Worm (Caenorhabditis elegans) whole organism, L4 larva: Measurements from ENCODE around the gene T04C12.9.
A peak's percentile ranks its signal among the peaks of the same experiment; 100 is the strongest.

Source experiments
- D1046.2 ChIP-seq: fragments of 200-800 bp; sonication (Bioruptor generic); IDR thresholded peaks from 2 replicates; pipeline ENCODE4 v1.3.6; 2022; ENCODE audit warnings: missing genetic modification characterization, missing compliant biosample characterization
- F26F4.8 ChIP-seq: fragments of 200-800 bp; sonication (Bioruptor generic); conservative IDR thresholded peaks from 2 replicates; pipeline ENCODE4 v1.3.6; 2022; ENCODE audit warnings: missing genetic modification characterization, missing compliant biosample characterization
- R02D3.7 ChIP-seq: fragments of 150-350 bp; sonication (generic microtip); optimal IDR thresholded peaks from 3 replicates; lab custom pipeline; 2014; ENCODE audit warnings: missing biosample characterization, missing genetic modification characterization
- Y5F2A.4 ChIP-seq: fragments of 200-800 bp; sonication (Bioruptor generic); optimal IDR thresholded peaks from 2 replicates; lab custom pipeline; 2018; ENCODE audit warnings: mild to moderate bottlenecking, missing genetic modification characterization, missing compliant biosample characterization
- ZK337.2 ChIP-seq: fragments of 200-800 bp; sonication (Bioruptor generic); IDR thresholded peaks from 2 replicates; pipeline ENCODE4 v1.3.6; 2022; ENCODE audit warnings: missing genetic modification reagents, missing genetic modification characterization, missing compliant biosample characterization
- arid-1 ChIP-seq: fragments of 200-800 bp; sonication (Bioruptor generic); conservative IDR thresholded peaks from 2 replicates; pipeline ENCODE4 v1.3.6; 2022; ENCODE audit warnings: missing genetic modification reagents, missing genetic modification characterization, missing compliant biosample characterization
- ceh-44 ChIP-seq: fragments of 200-800 bp; sonication (Bioruptor generic); IDR thresholded peaks from 2 replicates; pipeline ENCODE4 v1.3.6; 2022; ENCODE audit warnings: missing genetic modification reagents, missing genetic modification characterization, missing compliant biosample characterization
- ceh-62 ChIP-seq: sonication (generic microtip); optimal IDR thresholded peaks from 2 replicates; lab custom pipeline; 2017; ENCODE audit warnings: missing biosample characterization, missing genetic modification characterization
- ceh-82 ChIP-seq: sonication (generic microtip); optimal IDR thresholded peaks from 2 replicates; lab custom pipeline; 2017; ENCODE audit warnings: missing biosample characterization, missing genetic modification characterization
- cey-2 ChIP-seq: sonication (generic microtip); optimal IDR thresholded peaks from 3 replicates; lab custom pipeline; 2017; ENCODE audit warnings: missing genetic modification characterization, mild to moderate bottlenecking, missing compliant biosample characterization, antibody characterized with exemption, borderline replicate concordance; ENCODE audit not compliant: insufficient read depth
- ctbp-1 ChIP-seq: fragments of 200-800 bp; sonication (Bioruptor generic); IDR thresholded peaks from 2 replicates; pipeline ENCODE4 v1.3.6; 2022; ENCODE audit warnings: missing genetic modification reagents, missing genetic modification characterization, missing compliant biosample characterization
- daf-16 ChIP-seq, 3 experiments: sonication (generic microtip); optimal IDR thresholded peaks; 2 replicates each; lab custom pipeline; 2016 to 2017; ENCODE audit warnings: missing genetic modification characterization in 3 of 3, missing genetic modification reagents in 3 of 3, mild to moderate bottlenecking in 2 of 3, missing compliant biosample characterization in 2 of 3, missing biosample characterization in 1 of 3, moderate library complexity in 1 of 3
- daf-8 ChIP-seq: fragments of 200-800 bp; sonication (Bioruptor generic); IDR thresholded peaks from 2 replicates; pipeline ENCODE4 v1.3.6; 2022; ENCODE audit warnings: missing genetic modification characterization, missing compliant biosample characterization
- dmd-6 ChIP-seq: fragments of 200-800 bp; sonication (Bioruptor generic); IDR thresholded peaks from 2 replicates; pipeline ENCODE4 v1.3.6; 2022; ENCODE audit warnings: missing genetic modification reagents, missing genetic modification characterization, missing compliant biosample characterization
- dmd-9 ChIP-seq: fragments of 200-800 bp; sonication (Bioruptor generic); IDR thresholded peaks from 2 replicates; pipeline ENCODE4 v1.3.6; 2022; ENCODE audit warnings: missing genetic modification reagents, missing genetic modification characterization, missing compliant biosample characterization
- duxl-1 ChIP-seq: sonication (generic microtip); optimal IDR thresholded peaks from 2 replicates; lab custom pipeline; 2016; ENCODE audit warnings: mild to moderate bottlenecking, missing genetic modification characterization, moderate library complexity, missing compliant biosample characterization; ENCODE audit not compliant: poor library complexity
- egl-27 ChIP-seq: sonication (generic microtip); optimal IDR thresholded peaks from 3 replicates; lab custom pipeline; 2017; ENCODE audit warnings: missing biosample characterization, missing genetic modification reagents, missing genetic modification characterization
- egl-43 ChIP-seq: fragments of 200-800 bp; sonication (Bioruptor generic); IDR thresholded peaks from 2 replicates; pipeline ENCODE4 v1.3.6; 2022; ENCODE audit warnings: missing genetic modification reagents, missing genetic modification characterization, missing compliant biosample characterization
- fkh-10 ChIP-seq: fragments of 150-350 bp; optimal IDR thresholded peaks from 2 replicates; lab custom pipeline; 2014; ENCODE audit warnings: missing biosample characterization, missing genetic modification reagents, missing genetic modification characterization
- fos-1 ChIP-seq: fragments of 150-350 bp; optimal IDR thresholded peaks from 2 replicates; lab custom pipeline; 2014; ENCODE audit warnings: missing biosample characterization, missing genetic modification characterization
- hmg-1.1 ChIP-seq: fragments of 200-800 bp; sonication (Bioruptor generic); IDR thresholded peaks from 2 replicates; pipeline ENCODE4 v1.3.6; 2022; ENCODE audit warnings: missing genetic modification reagents, missing genetic modification characterization, missing compliant biosample characterization
- jun-1 ChIP-seq: fragments of 150-350 bp; optimal IDR thresholded peaks from 2 replicates; lab custom pipeline; 2014; ENCODE audit warnings: missing biosample characterization, missing genetic modification reagents, missing genetic modification characterization
- lim-7 ChIP-seq: fragments of 200-800 bp; sonication (Bioruptor generic); IDR thresholded peaks from 2 replicates; pipeline ENCODE4 v1.3.6; 2022; ENCODE audit warnings: missing genetic modification characterization, missing compliant biosample characterization
- lin-13 ChIP-seq: fragments of 150-350 bp; optimal IDR thresholded peaks from 2 replicates; lab custom pipeline; 2014; ENCODE audit warnings: missing biosample characterization, missing genetic modification reagents, missing genetic modification characterization
- mdl-1 ChIP-seq, 2 experiments: fragments of 150-350 bp in 1 of 2; sonication (generic microtip) in 1 of 2; optimal IDR thresholded peaks; 2 replicates each; lab custom pipeline; 2014 to 2017; ENCODE audit warnings: missing biosample characterization in 2 of 2, missing genetic modification characterization in 2 of 2
- mes-2 ChIP-seq: sonication (generic microtip); optimal IDR thresholded peaks from 2 replicates; lab custom pipeline; 2016; ENCODE audit warnings: missing genotype, mild to moderate bottlenecking, missing genetic modification characterization, missing compliant biosample characterization; ENCODE audit not compliant: poor library complexity, severe bottlenecking
- mxl-3 ChIP-seq: fragments of 200-800 bp; sonication (Bioruptor generic); optimal IDR thresholded peaks from 2 replicates; lab custom pipeline; 2018; ENCODE audit warnings: mild to moderate bottlenecking, missing genetic modification characterization, missing compliant biosample characterization
- nhr-11 ChIP-seq: fragments of 150-350 bp; optimal IDR thresholded peaks from 2 replicates; lab custom pipeline; 2014; ENCODE audit warnings: missing biosample characterization, missing genetic modification characterization
- nhr-237 ChIP-seq: sonication (generic microtip); optimal IDR thresholded peaks from 2 replicates; lab custom pipeline; 2017; ENCODE audit warnings: missing biosample characterization, missing genetic modification characterization
- nhr-25 ChIP-seq: sonication (generic microtip); optimal IDR thresholded peaks from 2 replicates; lab custom pipeline; 2017; ENCODE audit warnings: missing genetic modification characterization, mild to moderate bottlenecking, missing compliant biosample characterization, antibody characterized with exemption, moderate library complexity, borderline replicate concordance; ENCODE audit not compliant: insufficient read depth
- nhr-28 ChIP-seq: fragments of 150-350 bp; optimal IDR thresholded peaks from 2 replicates; lab custom pipeline; 2014; ENCODE audit warnings: missing biosample characterization, missing genetic modification characterization
- nhr-6 ChIP-seq: fragments of 150-350 bp; optimal IDR thresholded peaks from 2 replicates; lab custom pipeline; 2014; ENCODE audit warnings: missing biosample characterization, missing genetic modification characterization
- nhr-76 ChIP-seq: fragments of 150-350 bp; optimal IDR thresholded peaks from 2 replicates; lab custom pipeline; 2014; ENCODE audit warnings: missing biosample characterization, missing genetic modification characterization
- set-16 ChIP-seq: fragments of 200-800 bp; sonication (Bioruptor generic); IDR thresholded peaks from 2 replicates; pipeline ENCODE4 v1.3.6; 2022; ENCODE audit warnings: missing genetic modification reagents, missing genetic modification characterization, missing compliant biosample characterization
- skn-1 ChIP-seq: fragments of 150-350 bp; optimal IDR thresholded peaks from 2 replicates; lab custom pipeline; 2014; ENCODE audit warnings: missing biosample characterization, missing genetic modification characterization
- snpc-1.2 ChIP-seq: fragments of 200-800 bp; sonication (Bioruptor generic); IDR thresholded peaks from 2 replicates; pipeline ENCODE4 v1.3.6; 2022; ENCODE audit warnings: missing genetic modification reagents, missing genetic modification characterization, missing compliant biosample characterization
- snpc-4 ChIP-seq: fragments of 150-350 bp; optimal IDR thresholded peaks from 2 replicates; lab custom pipeline; 2014; ENCODE audit warnings: missing biosample characterization, missing genetic modification characterization
- spr-1 ChIP-seq: sonication (generic microtip); optimal IDR thresholded peaks from 2 replicates; lab custom pipeline; 2016; ENCODE audit warnings: mild to moderate bottlenecking, missing genetic modification characterization, missing compliant biosample characterization
- spr-3 ChIP-seq: fragments of 200-800 bp; sonication (Bioruptor generic); optimal IDR thresholded peaks from 2 replicates; lab custom pipeline; 2018; ENCODE audit warnings: mild to moderate bottlenecking, missing genetic modification characterization, missing compliant biosample characterization
- tra-1 ChIP-seq: fragments of 200-800 bp; sonication (Bioruptor generic); IDR thresholded peaks from 2 replicates; pipeline ENCODE4 v1.3.6; 2022; ENCODE audit warnings: missing genetic modification reagents, missing genetic modification characterization, missing compliant biosample characterization
- unc-62 ChIP-seq, 3 experiments: fragments of 150-350 bp in 1 of 3; sonication (generic microtip); optimal IDR thresholded peaks in 2 of 3; peaks in 1 of 3; 1 replicate in 1 of 3; 2 replicates in 2 of 3; lab custom pipeline; 2014 to 2017; ENCODE audit warnings: missing biosample characterization in 3 of 3, missing genetic modification characterization in 3 of 3, missing genetic modification reagents in 3 of 3, missing genotype in 1 of 3
- vab-7 ChIP-seq: fragments of 200-800 bp; sonication (Bioruptor generic); IDR thresholded peaks from 2 replicates; pipeline ENCODE4 v1.3.6; 2022; ENCODE audit warnings: missing genetic modification reagents, missing genetic modification characterization, missing compliant biosample characterization
- zfp-3 ChIP-seq: fragments of 200-800 bp; sonication (Bioruptor generic); conservative IDR thresholded peaks from 2 replicates; pipeline ENCODE4 v1.3.6; 2022; ENCODE audit warnings: missing genetic modification reagents, missing genetic modification characterization, missing compliant biosample characterization
- zip-11 ChIP-seq: fragments of 200-800 bp; sonication (Bioruptor generic); IDR thresholded peaks from 2 replicates; pipeline ENCODE4 v1.3.6; 2022; ENCODE audit warnings: missing genetic modification characterization, missing compliant biosample characterization
- zip-2 ChIP-seq: fragments of 150-350 bp; optimal IDR thresholded peaks from 2 replicates; lab custom pipeline; 2014; ENCODE audit warnings: missing biosample characterization, missing genetic modification characterization

T04C12.9 gene

ce11 chrV:11080345-11081102 lies 17.5 kb upstream of the T04C12.9 start, which contains the start of gene act-1 (continued):
- TF ChIP-seq snpc-1.2 (GFP tag; lab: Robert Waterston, UW): no peak
- no peak for TF ChIP-seq lim-7 (GFP tag; lab: Robert Waterston, UW)
- no peak for TF ChIP-seq D1046.2 (GFP tag; lab: Robert Waterston, UW)
- TF ChIP-seq daf-16 (GFP tag; optimal IDR thresholded peaks at IDR 0.05; lab: Kevin White, UChicago): peak in 1 of 2 experiments; percentile 95
- no peak for TF ChIP-seq daf-16 (tag; optimal IDR thresholded peaks at IDR 0.05; lab: Kevin White, UChicago)
- no peak for TF ChIP-seq fos-1 (tag; lab: Kevin White, UChicago)
- no peak for TF ChIP-seq spr-3 (GFP tag; lab: Kevin White, UChicago)
- no peak for TF ChIP-seq jun-1 (tag; lab: Kevin White, UChicago)
- peak in 1 of 2 experiments; percentile 54 for TF ChIP-seq unc-62 (GFP tag; optimal IDR thresholded peaks at IDR 0.05 in 1 of 2; lab: Kevin White, UChicago)
- TF ChIP-seq unc-62 (tag; optimal IDR thresholded peaks at IDR 0.05; lab: Kevin White, UChicago): no peak
- no peak for TF ChIP-seq nhr-6 (tag; lab: Kevin White, UChicago)
- no peak for TF ChIP-seq ZK337.2 (GFP tag; lab: Robert Waterston, UW)
- no peak for TF ChIP-seq vab-7 (GFP tag; lab: Robert Waterston, UW)
- TF ChIP-seq mdl-1 (tag; optimal IDR thresholded peaks at IDR 0.05; lab: Kevin White, UChicago): no peak
- 0 out of 2 replicates have a peak, but pooled peaks have one; percentile 33 for TF ChIP-seq hmg-1.1 (GFP tag; lab: Robert Waterston, UW)
- peak; percentile 66 for TF ChIP-seq nhr-28
- no peak; the same call in 1 of the 2 replicates for TF ChIP-seq egl-43 (GFP tag; lab: Robert Waterston, UW)
- TF ChIP-seq, all 104 proteins: peak for 14

DNA sequence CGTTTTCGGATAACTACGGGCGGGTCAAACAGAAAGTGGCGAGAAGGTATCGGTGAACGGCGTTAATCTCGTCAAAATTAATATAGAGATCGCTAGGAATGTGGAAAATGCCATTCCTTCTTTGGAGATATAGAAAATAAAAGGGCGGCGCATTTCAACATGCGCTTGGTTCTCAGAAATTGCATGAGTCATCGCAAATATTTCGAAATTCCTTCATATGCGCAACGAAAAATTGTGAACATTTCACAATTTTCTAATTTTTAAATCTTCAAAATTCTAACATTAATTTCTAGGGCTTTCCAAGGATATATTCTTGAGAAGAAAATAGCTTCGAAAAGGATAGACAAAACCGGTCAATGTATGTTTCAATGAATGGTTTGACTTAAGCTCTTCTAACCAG lies 15.9 kb upstream of the T04C12.9 start:
- TF ChIP-seq dmd-9 (GFP tag; lab: Robert Waterston, UW) (no peak), egl-27 (tag; lab: Kevin White, UChicago) (no peak), nhr-25 (no peak), ceh-62 (no peak), lin-13 (GFP tag; lab: Kevin White, UChicago) (no peak), nhr-76 (tag; lab: Kevin White, UChicago) (no peak), nhr-6 (tag; lab: Kevin White, UChicago) (no peak), duxl-1 (no peak), F26F4.8 (GFP tag; lab: Robert Waterston, UW) (no peak), zip-2 (no peak), vab-7 (GFP tag; lab: Robert Waterston, UW) (no peak), zip-11 (GFP tag; lab: Robert Waterston, UW) (no peak), fkh-10 (GFP tag; lab: Kevin White, UChicago) (no peak), ctbp-1 (GFP tag; lab: Robert Waterston, UW) (no peak), set-16 (GFP tag; lab: Robert Waterston, UW) (no peak), zfp-3 (GFP tag; lab: Robert Waterston, UW) (no peak)

DNA sequence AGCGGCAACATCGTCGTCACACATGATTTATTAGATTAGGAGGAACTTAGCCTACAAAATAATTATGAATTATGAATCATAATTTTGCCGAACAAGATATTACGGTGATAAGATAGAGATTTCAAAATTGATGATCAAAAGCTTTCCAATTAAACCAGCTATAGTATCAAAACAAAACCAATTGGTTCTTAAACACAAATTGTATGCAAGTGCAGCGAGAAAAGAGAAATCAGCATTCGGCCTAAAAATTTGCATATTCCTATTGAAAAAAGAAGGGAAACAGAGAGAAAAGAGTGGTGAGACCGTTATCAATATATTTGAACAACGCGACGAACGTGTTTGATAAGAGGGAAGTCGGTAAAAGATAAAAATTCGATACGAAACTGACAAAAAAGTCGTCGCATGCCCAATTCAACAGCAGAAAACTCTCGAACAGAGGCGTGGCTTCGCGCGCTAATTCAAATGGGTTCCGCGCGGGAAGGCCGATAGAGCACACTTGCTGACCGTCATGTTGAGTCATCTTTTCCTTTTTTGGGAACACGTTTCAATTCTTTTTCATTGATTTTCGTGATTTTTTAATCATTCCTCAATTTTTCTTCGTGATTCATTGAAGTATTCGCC lies 15.2 kb upstream of the T04C12.9 start, which contains the start of gene act-2:
act-2 (minus strand) TSS at position 51 of the 621 bp plus-strand sequence.
- TF ChIP-seq arid-1 (no peak), fkh-10 (GFP tag; lab: Kevin White, UChicago) (peak; percentile 64), ceh-82 (tag; lab: Kevin White, UChicago) (no peak), vab-7 (GFP tag; lab: Robert Waterston, UW) (peak; percentile 42; the same call in 1 of the 2 replicates), Y5F2A.4 (GFP tag; lab: Kevin White, UChicago) (no peak), tra-1 (GFP tag; lab: Robert Waterston, UW) (0 out of 2 replicates have a peak, but pooled peaks have one; percentile 45), ceh-44 (GFP tag; lab: Robert Waterston, UW) (no peak), snpc-4 (tag; lab: Kevin White, UChicago) (no peak), nhr-11 (tag; lab: Kevin White, UChicago) (peak; percentile 45), nhr-237 (tag; lab: Kevin White, UChicago) (no peak), skn-1 (tag; lab: Kevin White, UChicago) (no peak), daf-8 (GFP tag; lab: Robert Waterston, UW) (no peak), dmd-6 (peak; percentile 57), spr-1 (peak; percentile 37), cey-2 (no peak), mes-2 (tag; lab: Kevin White, UChicago) (peak; percentile 76), mxl-3 (GFP tag; lab: Kevin White, UChicago) (peak; percentile 84), R02D3.7 (tag; lab: Kevin White, UChicago) (no peak), zfp-3 (GFP tag; lab: Robert Waterston, UW) (no peak)
